Fruit fly (Drosophila melanogaster): ENCODE data around the gene spi.

spi gene

dm6 chr2L:19579995-19580578, 3.0 kb upstream of the spi start, which contains the start of gene Pmvk (continued):
- TF ChIP-seq CG17612 (GFP tag; IDR thresholded peaks at IDR 0.05) (no peak), Neu2 (GFP tag; optimal IDR thresholded peaks at IDR 0.05; ENCODE audit: borderline replicate concordance) (no peak), crp (GFP tag; optimal IDR thresholded peaks at IDR 0.05) (peak in 1 of 2 experiments; percentile 87), tin (GFP tag; optimal IDR thresholded peaks at IDR 0.05) (no peak), D (optimal IDR thresholded peaks at IDR 0.05) (no peak), D (GFP tag; optimal IDR thresholded peaks at IDR 0.05) (no peak), Poxn (GFP tag; IDR thresholded peaks at IDR 0.05) (no peak), CG9932 (GFP tag; IDR thresholded peaks at IDR 0.05) (no peak), Dp (GFP tag; optimal IDR thresholded peaks at IDR 0.05) (peak; percentile 99), hbn (GFP tag; IDR thresholded peaks at IDR 0.05; ENCODE audit: partially characterized antibody) (peak; percentile 72), CG7963 (GFP tag; IDR thresholded peaks at IDR 0.05; ENCODE audit: partially characterized antibody) (peak; percentile 94), insv (GFP tag; optimal IDR thresholded peaks at IDR 0.05) (no peak), Antp (GFP tag; optimal IDR thresholded peaks at IDR 0.05) (no peak), ash1 (GFP tag; optimal IDR thresholded peaks at IDR 0.05) (no peak), CG6175 (GFP tag; IDR thresholded peaks at IDR 0.05) (no peak), Nf-YB (GFP tag; optimal IDR thresholded peaks at IDR 0.05) (no peak), CG10431 (GFP tag; optimal IDR thresholded peaks at IDR 0.05) (peak; percentile 41), CG2199 (GFP tag; IDR thresholded peaks at IDR 0.05) (no peak), BEAF-32 (GFP tag; optimal IDR thresholded peaks at IDR 0.05) (peak; percentile 50), CG15514 (GFP tag; optimal IDR thresholded peaks at IDR 0.05) (peak; percentile 88), sr (GFP tag; IDR thresholded peaks at IDR 0.05) (no peak), aop (GFP tag; IDR thresholded peaks at IDR 0.05) (no peak), CG7987 (GFP tag; optimal IDR thresholded peaks at IDR 0.05) (no peak), crc (GFP tag; optimal IDR thresholded peaks at IDR 0.05) (no peak), dimm (GFP tag; IDR thresholded peaks at IDR 0.05) (no peak), YL-1 (GFP tag; optimal IDR thresholded peaks at IDR 0.05) (peak; percentile 26), pzg (GFP tag; optimal IDR thresholded peaks at IDR 0.05) (peak; percentile 65), MESR4 (GFP tag; optimal IDR thresholded peaks at IDR 0.05) (peak; percentile 52), CG11695 (GFP tag; IDR thresholded peaks at IDR 0.05) (no peak), CG5245 (GFP tag; optimal IDR thresholded peaks at IDR 0.05) (no peak), CG6791 (GFP tag; IDR thresholded peaks at IDR 0.05; ENCODE audit: partially characterized antibody) (peak; percentile 94), E2f2 (GFP tag; IDR thresholded peaks at IDR 0.05) (peak; percentile 100), CG16813 (GFP tag; IDR thresholded peaks at IDR 0.05; ENCODE audit: partially characterized antibody) (peak; percentile 75; the same call in 2 of the 3 replicates), sna (GFP tag; IDR thresholded peaks at IDR 0.05; ENCODE audit: partially characterized antibody) (peak; percentile 83), vvl (GFP tag; IDR thresholded peaks at IDR 0.05) (peak; percentile 52; the same call in 1 of the 2 replicates), hb (GFP tag; IDR thresholded peaks at IDR 0.05; ENCODE audit: partially characterized antibody) (peak; percentile 85; the same call in 2 of the 3 replicates), mam (GFP tag; optimal IDR thresholded peaks at IDR 0.05) (no peak), CG3847 (GFP tag; IDR thresholded peaks at IDR 0.05) (no peak), ase (GFP tag; IDR thresholded peaks at IDR 0.05) (no peak), phol (tag; optimal IDR thresholded peaks at IDR 0.05) (no peak), CG1603 (tag; optimal IDR thresholded peaks at IDR 0.05) (peak; percentile 52), CG14710 (tag; optimal IDR thresholded peaks at IDR 0.05) (peak; percentile 42), so (GFP tag; IDR thresholded peaks at IDR 0.05) (no peak), unc-4 (GFP tag; IDR thresholded peaks at IDR 0.05; ENCODE audit: partially characterized antibody) (peak; percentile 67), Pdp1 (GFP tag; optimal IDR thresholded peaks at IDR 0.05) (no peak), HLH4C (GFP tag; IDR thresholded peaks at IDR 0.05; ENCODE audit: partially characterized antibody) (peak; percentile 97), CG31441 (GFP tag; IDR thresholded peaks at IDR 0.05) (no peak), CG2116 (GFP tag; optimal IDR thresholded peaks at IDR 0.05) (peak; percentile 93), vnd (GFP tag; IDR thresholded peaks at IDR 0.05; ENCODE audit: partially characterized antibody) (peak; percentile 91)
